Worm (Caenorhabditis elegans): ENCODE data around the gene fbxb-19.

The fbxb-19 gene

DNA sequence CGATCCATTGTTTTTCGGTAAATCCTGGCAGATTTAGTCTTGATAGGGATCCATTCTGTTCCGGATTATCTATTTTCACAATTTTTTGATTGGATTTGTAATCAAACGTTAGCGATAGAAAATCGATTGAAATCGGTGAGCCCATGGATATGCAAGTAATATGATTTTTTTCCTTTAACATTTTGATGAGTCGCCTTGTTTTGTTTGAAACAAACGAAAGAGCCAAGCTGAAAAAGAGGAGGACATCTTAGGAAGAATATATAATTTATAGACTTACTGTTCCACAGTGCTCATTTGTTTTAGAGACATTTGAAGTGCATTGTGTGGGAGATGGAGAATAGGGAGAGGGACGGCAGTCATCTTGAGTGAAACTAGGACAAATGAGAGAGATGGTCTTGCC, at the start of gene fbxb-19, which contains the start of gene fbxb-18:
TSS of gene fbxb-19 (minus strand) at position 369 of the 400 bp plus-strand sequence.
TSS of gene fbxb-18 (minus strand) at position 101 of the 400 bp plus-strand sequence.
- TF ChIP-seq lir-3 (tag; optimal IDR thresholded peaks at IDR 0.05; ENCODE audit: poor library complexity): no peak

DNA sequence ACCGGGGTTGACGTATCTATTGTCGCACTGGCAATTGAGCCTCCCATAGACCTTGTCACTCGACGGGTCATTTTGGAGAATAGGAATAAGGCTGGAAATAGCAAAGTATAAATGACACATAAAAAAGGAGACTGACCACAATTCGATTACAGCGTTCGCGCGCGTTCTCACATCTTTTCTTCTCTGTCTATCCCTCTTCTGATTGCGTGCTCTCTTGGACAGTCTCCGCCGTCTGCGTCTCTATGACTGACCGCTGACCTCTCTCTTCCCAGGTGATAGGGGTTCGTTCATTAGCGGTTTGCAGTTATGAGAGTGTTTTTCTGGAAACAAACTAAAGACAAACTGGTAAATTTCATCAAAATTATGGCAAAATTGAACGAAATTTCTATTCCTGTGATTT, 47.4 kb upstream of the fbxb-19 start, which contains the start of gene ceh-83:
TSS of gene ceh-83 (minus strand) at position 181 of the 400 bp plus-strand sequence.
- peak; percentile 59 for TF ChIP-seq nhr-85 (tag)
- no peak for TF ChIP-seq skn-1 (tag; optimal IDR thresholded peaks at IDR 0.05)
- peak in 2 of 3 experiments; percentile 16 to 34 for TF ChIP-seq dpl-1 (GFP tag; optimal IDR thresholded peaks at IDR 0.05)
- TF ChIP-seq nhr-77 (tag; optimal IDR thresholded peaks at IDR 0.05): no peak
- TF ChIP-seq fkh-4 (tag; optimal IDR thresholded peaks at IDR 0.05; ENCODE audit: borderline replicate concordance): no peak
- no peak for TF ChIP-seq hlh-17 (GFP tag; optimal IDR thresholded peaks at IDR 0.05; ENCODE audit: borderline replicate concordance)
- TF ChIP-seq lin-39 (tag; optimal IDR thresholded peaks at IDR 0.05): no peak
- no peak for TF ChIP-seq ceh-88 (GFP tag; IDR thresholded peaks at IDR 0.05)
- TF ChIP-seq irx-1 (tag; optimal IDR thresholded peaks at IDR 0.05): no peak
- TF ChIP-seq efl-1 (optimal IDR thresholded peaks at IDR 0.05): peak; percentile 57 to 68
- TF ChIP-seq efl-1 (GFP tag; optimal IDR thresholded peaks at IDR 0.05 in 1 of 2): peak; percentile 36 to 94
- TF ChIP-seq lin-14 (GFP tag; optimal IDR thresholded peaks at IDR 0.05): peak; percentile 80
- no peak for TF ChIP-seq swsn-7 (tag; optimal IDR thresholded peaks at IDR 0.05)
- peak; percentile 19 for TF ChIP-seq nhr-20 (tag; optimal IDR thresholded peaks at IDR 0.05)
- TF ChIP-seq lsy-2 (tag; optimal IDR thresholded peaks at IDR 0.05): no peak
- TF ChIP-seq nhr-12 (tag; optimal IDR thresholded peaks at IDR 0.05): no peak
- TF ChIP-seq rnt-1 (tag; optimal IDR thresholded peaks at IDR 0.05): peak; percentile 50
- no peak for TF ChIP-seq Y116A8C.19 (tag; optimal IDR thresholded peaks at IDR 0.05; ENCODE audit: borderline replicate concordance)
- no peak for TF ChIP-seq F16B12.6 (tag; optimal IDR thresholded peaks at IDR 0.05)
- TF ChIP-seq lin-35 (GFP tag; optimal IDR thresholded peaks at IDR 0.05): peak; percentile 2 to 64
- TF ChIP-seq jun-1 (tag; optimal IDR thresholded peaks at IDR 0.05): no peak

DNA sequence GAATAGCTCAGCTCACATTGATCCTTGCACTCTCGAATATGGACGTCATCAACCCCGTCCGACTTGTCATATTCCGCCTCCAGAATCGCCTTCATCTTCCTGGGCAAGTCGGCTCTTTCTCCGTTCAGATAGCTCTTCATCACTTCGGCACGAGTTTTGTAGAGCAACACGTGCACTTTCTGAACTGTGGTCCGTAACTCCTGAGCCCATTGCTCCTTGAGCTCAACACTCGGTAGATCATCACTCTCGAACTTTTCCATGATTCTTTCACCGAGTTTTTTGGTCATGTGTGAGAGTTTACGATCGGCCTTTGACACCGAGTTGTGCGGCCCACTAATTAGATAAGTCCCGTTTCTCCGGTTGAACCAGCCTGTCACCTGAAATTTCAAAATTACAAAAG, 46.2 kb upstream of the fbxb-19 start:
- TF ChIP-seq lin-15B (tag; optimal IDR thresholded peaks at IDR 0.05) (no peak), nhr-90 (tag; optimal IDR thresholded peaks at IDR 0.05; ENCODE audit: poor library complexity) (no peak), nhr-77 (tag; optimal IDR thresholded peaks at IDR 0.05) (no peak), grh-1 (GFP tag; IDR thresholded peaks at IDR 0.05) (no peak), egl-27 (tag; optimal IDR thresholded peaks at IDR 0.05) (no peak), ets-5 (GFP tag; IDR thresholded peaks at IDR 0.05) (no peak), fkh-8 (tag; optimal IDR thresholded peaks at IDR 0.05) (no peak), xbp-1 (tag; optimal IDR thresholded peaks at IDR 0.05) (no peak), tlp-1 (tag; optimal IDR thresholded peaks at IDR 0.05) (no peak), ama-1 (optimal IDR thresholded peaks at IDR 0.05) (no peak), jun-1 (tag; optimal IDR thresholded peaks at IDR 0.05) (no peak), C34B4.2 (tag; optimal IDR thresholded peaks at IDR 0.05) (no peak), lin-13 (GFP tag; optimal IDR thresholded peaks at IDR 0.05) (no peak), nhr-11 (tag; optimal IDR thresholded peaks at IDR 0.05) (no peak), tbx-2 (tag; optimal IDR thresholded peaks at IDR 0.05) (no peak)

DNA sequence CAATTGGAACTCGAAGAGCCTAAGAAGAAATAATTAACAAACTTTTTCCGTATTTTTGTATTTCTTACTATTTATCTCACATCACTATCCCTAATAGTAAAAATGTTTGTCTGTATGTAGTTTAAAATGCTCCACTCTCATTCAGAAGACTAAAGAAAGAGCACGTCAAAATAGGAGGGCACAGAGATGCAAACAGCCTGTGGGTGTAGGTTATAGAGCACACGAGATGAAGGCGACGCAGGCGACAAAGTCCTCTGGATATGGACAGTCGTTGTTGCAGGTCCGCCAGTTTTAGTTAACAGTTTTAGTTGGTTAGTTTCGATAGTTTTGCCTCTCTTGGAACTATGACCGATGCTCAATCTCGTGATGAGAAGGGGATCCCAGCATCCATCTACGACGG, 43.0 kb upstream of the fbxb-19 start, which contains the start of gene ceh-82:
TSS of gene ceh-82 (plus strand) at position 301 of the 400 bp plus-strand sequence.
- no peak for TF ChIP-seq nhr-90 (tag; optimal IDR thresholded peaks at IDR 0.05; ENCODE audit: poor library complexity)
- TF ChIP-seq zip-4 (GFP tag; optimal IDR thresholded peaks at IDR 0.05): no peak
- TF ChIP-seq lir-3 (tag; optimal IDR thresholded peaks at IDR 0.05; ENCODE audit: poor library complexity): no peak
- TF ChIP-seq fkh-10 (GFP tag; optimal IDR thresholded peaks at IDR 0.05): no peak
- TF ChIP-seq irx-1 (tag; optimal IDR thresholded peaks at IDR 0.05): no peak
- TF ChIP-seq ceh-8 (GFP tag; optimal IDR thresholded peaks at IDR 0.05): no peak
- TF ChIP-seq pqm-1 (tag; optimal IDR thresholded peaks at IDR 0.05): no peak
- TF ChIP-seq ztf-4 (tag; optimal IDR thresholded peaks at IDR 0.05): no peak
- no peak for TF ChIP-seq fkh-8 (tag; optimal IDR thresholded peaks at IDR 0.05)
- no peak for TF ChIP-seq aha-1 (tag; optimal IDR thresholded peaks at IDR 0.05)
- no peak for TF ChIP-seq nhr-11 (tag; optimal IDR thresholded peaks at IDR 0.05)
- no peak for TF ChIP-seq ets-5 (GFP tag; IDR thresholded peaks at IDR 0.05)
- TF ChIP-seq ztf-11 (tag; optimal IDR thresholded peaks at IDR 0.05): no peak
- no peak for TF ChIP-seq unc-86 (tag; optimal IDR thresholded peaks at IDR 0.05)
- TF ChIP-seq nhr-20 (tag; optimal IDR thresholded peaks at IDR 0.05): no peak
- no peak for TF ChIP-seq Y116A8C.19 (tag; optimal IDR thresholded peaks at IDR 0.05; ENCODE audit: borderline replicate concordance)
